Worm (Caenorhabditis elegans) whole organism, mixed stage, embryonic: ENCODE measurements around the gene irld-62.

Experiments
- M03D4.4 ChIP-seq: sonication (generic microtip); optimal IDR thresholded peaks from 2 replicates; lab custom pipeline; 2017; ENCODE audit warnings: mild to moderate bottlenecking, missing genetic modification characterization, missing compliant biosample characterization
- blmp-1 ChIP-seq: fragments of 150-350 bp; optimal IDR thresholded peaks from 2 replicates; lab custom pipeline; 2014; ENCODE audit warnings: missing biosample characterization, missing genetic modification characterization
- ceh-39 ChIP-seq: fragments of 150-350 bp; optimal IDR thresholded peaks from 2 replicates; lab custom pipeline; 2014; ENCODE audit warnings: missing biosample characterization, missing genetic modification characterization
- elt-3 ChIP-seq: fragments of 150-350 bp; optimal IDR thresholded peaks from 2 replicates; lab custom pipeline; 2014; ENCODE audit warnings: missing biosample characterization, missing genetic modification characterization
- ham-2 ChIP-seq: fragments of 200-800 bp; sonication (Bioruptor generic); optimal IDR thresholded peaks from 2 replicates; lab custom pipeline; 2018; ENCODE audit warnings: mild to moderate bottlenecking, missing genetic modification characterization, missing compliant biosample characterization
- lin-32 ChIP-seq: fragments of 200-800 bp; sonication (Bioruptor generic); optimal IDR thresholded peaks from 2 replicates; lab custom pipeline; 2018; ENCODE audit warnings: mild to moderate bottlenecking, missing genetic modification characterization, missing compliant biosample characterization
- mep-1 ChIP-seq: fragments of 150-350 bp; optimal IDR thresholded peaks from 2 replicates; lab custom pipeline; 2017; ENCODE audit warnings: missing biosample characterization, missing genetic modification reagents, missing genetic modification characterization, inconsistent platforms
- nhr-237 ChIP-seq: fragments of 150-350 bp; optimal IDR thresholded peaks from 2 replicates; lab custom pipeline; 2014; ENCODE audit warnings: missing biosample characterization, missing genetic modification characterization
- nhr-76 ChIP-seq: sonication (generic microtip); optimal IDR thresholded peaks from 2 replicates; lab custom pipeline; 2017; ENCODE audit warnings: missing biosample characterization, missing genetic modification characterization
- sptf-1 ChIP-seq: sonication (generic microtip); optimal IDR thresholded peaks from 2 replicates; lab custom pipeline; 2017; ENCODE audit warnings: mild to moderate bottlenecking, missing genetic modification characterization, moderate library complexity, missing compliant biosample characterization
- unc-39 ChIP-seq: fragments of 150-350 bp; optimal IDR thresholded peaks from 2 replicates; lab custom pipeline; 2014; ENCODE audit warnings: missing biosample characterization, missing genetic modification characterization
- unc-62 ChIP-seq: fragments of 150-350 bp; optimal IDR thresholded peaks from 2 replicates; lab custom pipeline; 2014; ENCODE audit warnings: missing biosample characterization, missing genetic modification reagents, missing genetic modification characterization
- ztf-11 ChIP-seq: fragments of 150-350 bp; optimal IDR thresholded peaks from 2 replicates; lab custom pipeline; 2014; ENCODE audit warnings: missing biosample characterization, missing genetic modification characterization

DNA sequence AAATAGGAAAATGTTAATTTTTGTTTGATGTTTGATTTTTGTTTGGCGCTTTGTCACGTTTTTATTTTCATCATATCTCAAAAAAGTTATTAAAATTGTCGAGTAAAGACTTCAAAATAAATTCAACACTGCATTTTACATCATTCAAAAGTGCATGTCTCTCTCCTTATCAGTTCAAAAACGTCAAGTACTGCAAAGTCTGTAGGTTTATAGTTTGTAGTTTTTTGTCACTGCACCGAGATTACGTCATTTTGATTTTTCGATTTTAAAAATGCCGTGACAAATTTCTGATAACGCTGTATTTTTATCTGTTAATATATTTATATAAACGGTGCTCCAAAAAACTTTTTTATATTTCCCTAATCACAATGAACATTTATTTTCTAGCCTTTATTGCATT lies 43.8 kb downstream of the irld-62 start, which contains the start of gene C29F3.7:
- TF ChIP-seq unc-39 (tag; lab: Kevin White, UChicago) (no peak), sptf-1 (tag; lab: Kevin White, UChicago) (no peak), unc-62 (GFP tag; lab: Kevin White, UChicago) (no peak), M03D4.4 (tag; lab: Kevin White, UChicago) (no peak), mep-1 (tag; lab: Kevin White, UChicago) (no peak), ceh-39 (tag; lab: Kevin White, UChicago) (no peak), ztf-11 (tag; lab: Kevin White, UChicago) (no peak), blmp-1 (tag; lab: Kevin White, UChicago) (no peak), elt-3 (tag; lab: Kevin White, UChicago) (no peak), nhr-237 (tag; lab: Kevin White, UChicago) (no peak), lin-32 (GFP tag; lab: Kevin White, UChicago) (no peak), nhr-76 (tag; lab: Kevin White, UChicago) (no peak), ham-2 (GFP tag; lab: Kevin White, UChicago) (no peak)
